Worm (Caenorhabditis elegans): ENCODE data around the gene ftt-2.

The ftt-2 gene

DNA sequence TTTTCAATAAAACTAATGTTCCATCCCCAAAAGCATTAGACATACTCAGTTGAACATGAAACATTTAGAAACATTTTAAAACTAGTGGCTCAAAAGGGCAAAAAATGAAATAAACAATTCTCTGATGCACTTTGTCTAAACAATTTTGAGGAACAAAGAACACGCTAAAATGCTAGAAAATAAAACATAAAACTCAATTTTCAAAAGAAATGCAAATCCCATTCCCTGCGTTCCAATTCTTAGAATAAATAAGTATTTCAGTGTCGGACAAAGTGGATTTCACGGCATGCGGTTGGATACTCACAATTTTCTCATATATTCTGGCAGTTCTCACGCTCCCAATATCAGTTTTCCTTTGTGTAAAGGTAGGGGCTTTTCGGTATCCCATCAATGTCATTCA, 28.1 kb upstream of the ftt-2 start:
- TF ChIP-seq Y55F3AM.14 (GFP tag; optimal IDR thresholded peaks at IDR 0.05): no peak
- TF ChIP-seq nhr-12 (tag; optimal IDR thresholded peaks at IDR 0.05): no peak
- TF ChIP-seq sma-3 (GFP tag; optimal IDR thresholded peaks at IDR 0.05): no peak
- TF ChIP-seq mab-5 (tag; optimal IDR thresholded peaks at IDR 0.05): no peak
- no peak for TF ChIP-seq lin-13 (GFP tag; optimal IDR thresholded peaks at IDR 0.05)
- TF ChIP-seq nhr-25 (tag; optimal IDR thresholded peaks at IDR 0.05): no peak
- TF ChIP-seq nhr-11 (tag; optimal IDR thresholded peaks at IDR 0.05): no peak
- no peak for TF ChIP-seq ceh-82 (tag; optimal IDR thresholded peaks at IDR 0.05)
- TF ChIP-seq gmeb-1 (tag; optimal IDR thresholded peaks at IDR 0.05): no peak
- TF ChIP-seq nhr-10 (tag; optimal IDR thresholded peaks at IDR 0.05): no peak
- no peak for TF ChIP-seq lin-11 (tag; optimal IDR thresholded peaks at IDR 0.05)
- TF ChIP-seq ama-1 (optimal IDR thresholded peaks at IDR 0.05): no peak
- TF ChIP-seq mdl-1 (tag; optimal IDR thresholded peaks at IDR 0.05): no peak
- no peak for TF ChIP-seq R02D3.7 (tag; optimal IDR thresholded peaks at IDR 0.05)
- TF ChIP-seq blmp-1 (tag; optimal IDR thresholded peaks at IDR 0.05; ENCODE audit: insufficient read depth): no peak
- TF ChIP-seq dmd-4 (tag; optimal IDR thresholded peaks at IDR 0.05): no peak

ce11 chrX:11632107-11632506, 26.9 kb upstream of the ftt-2 start, which contains the start of gene sto-6:
TSS of gene sto-6 (plus strand) at chrX:11632407.
- no peak for TF ChIP-seq Y55F3AM.14 (GFP tag; optimal IDR thresholded peaks at IDR 0.05)
- TF ChIP-seq gmeb-1 (tag; optimal IDR thresholded peaks at IDR 0.05): no peak
- no peak for TF ChIP-seq nhr-25 (tag; optimal IDR thresholded peaks at IDR 0.05)
- no peak for TF ChIP-seq nhr-10 (tag; optimal IDR thresholded peaks at IDR 0.05)
- TF ChIP-seq nhr-12 (tag; optimal IDR thresholded peaks at IDR 0.05): no peak
- no peak for TF ChIP-seq nhr-6 (tag; optimal IDR thresholded peaks at IDR 0.05)
- TF ChIP-seq sem-4 (tag; optimal IDR thresholded peaks at IDR 0.05): no peak
- no peak for TF ChIP-seq nhr-23 (tag; optimal IDR thresholded peaks at IDR 0.05)

DNA sequence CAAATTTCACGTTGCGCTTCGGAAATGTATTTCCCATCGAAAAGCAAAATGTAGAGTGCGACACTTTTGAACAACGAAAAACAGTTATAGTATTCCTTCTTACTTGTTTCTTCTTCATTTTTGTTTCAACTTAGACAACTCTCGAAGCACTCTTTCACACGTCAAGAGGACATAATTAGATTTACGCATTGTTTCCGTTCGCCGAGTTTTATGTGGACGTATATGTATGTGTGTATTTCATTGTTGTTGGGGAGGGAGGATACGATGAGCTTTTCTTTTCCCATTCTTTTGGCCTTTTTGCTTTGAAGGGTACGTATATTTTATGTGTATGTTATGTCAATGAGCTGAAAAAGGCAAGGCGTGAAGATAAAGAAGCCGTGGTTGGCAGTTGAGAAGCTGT, 25.3 kb upstream of the ftt-2 start:
- TF ChIP-seq nhr-129 (tag; optimal IDR thresholded peaks at IDR 0.05): no peak
- no peak for TF ChIP-seq sma-3 (GFP tag; optimal IDR thresholded peaks at IDR 0.05)
- TF ChIP-seq zag-1 (tag; optimal IDR thresholded peaks at IDR 0.05): peak; percentile 27
- no peak for TF ChIP-seq nhr-77 (tag; optimal IDR thresholded peaks at IDR 0.05)

- TF ChIP-seq unc-62 (GFP tag; optimal IDR thresholded peaks at IDR 0.05) (no peak), nhr-23 (tag; optimal IDR thresholded peaks at IDR 0.05) (no peak), nhr-6 (tag; optimal IDR thresholded peaks at IDR 0.05) (no peak), dmd-4 (tag; optimal IDR thresholded peaks at IDR 0.05) (no peak), elt-3 (tag; optimal IDR thresholded peaks at IDR 0.05) (no peak), nhr-10 (tag; optimal IDR thresholded peaks at IDR 0.05) (no peak), ama-1 (optimal IDR thresholded peaks at IDR 0.05) (no peak), alr-1 (tag; optimal IDR thresholded peaks at IDR 0.05) (no peak), unc-55 (GFP tag; optimal IDR thresholded peaks at IDR 0.05) (no peak), mab-5 (tag; optimal IDR thresholded peaks at IDR 0.05) (no peak), lin-39 (tag; optimal IDR thresholded peaks at IDR 0.05) (no peak), peb-1 (tag; optimal IDR thresholded peaks at IDR 0.05) (no peak), egl-27 (tag; optimal IDR thresholded peaks at IDR 0.05) (no peak), blmp-1 (tag; optimal IDR thresholded peaks at IDR 0.05; ENCODE audit: insufficient read depth) (no peak), C34F6.9 (tag; optimal IDR thresholded peaks at IDR 0.05) (no peak), lsy-2 (tag; optimal IDR thresholded peaks at IDR 0.05) (no peak)
These were observed 23.4 kb upstream of the ftt-2 start, which contains the start of gene spp-30 for ce11 chrX:11628580-11628979. TSS of gene spp-30 (minus strand) at chrX:11628680.

DNA sequence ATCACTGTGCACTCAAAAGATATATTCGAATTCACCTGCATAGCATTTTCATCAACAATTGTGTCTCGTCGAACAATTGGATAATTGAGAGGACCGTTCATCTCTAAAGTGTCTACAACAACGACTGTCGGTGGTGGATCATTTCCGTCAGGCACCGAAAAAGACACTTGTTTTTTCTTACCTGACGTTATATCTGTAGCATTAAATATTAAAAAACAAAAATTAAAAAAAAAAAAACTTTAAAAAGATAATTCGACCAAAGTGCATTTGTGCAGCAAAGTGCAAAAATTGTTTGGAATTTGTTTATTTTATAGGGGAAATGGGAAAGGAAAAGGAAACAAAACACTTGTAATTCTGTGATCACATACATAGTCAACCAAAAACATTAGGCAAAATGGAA, 21.8 kb upstream of the ftt-2 start, which contains the start of gene twk-44:
TSS of gene twk-44 (minus strand) at position 101 of the 400 bp plus-strand sequence.
- TF ChIP-seq snpc-4 (tag; optimal IDR thresholded peaks at IDR 0.05) (no peak), F13H6.1 (tag; optimal IDR thresholded peaks at IDR 0.05) (no peak), mbf-1 (tag; optimal IDR thresholded peaks at IDR 0.05) (no peak), unc-55 (GFP tag; optimal IDR thresholded peaks at IDR 0.05) (no peak), nhr-23 (tag; optimal IDR thresholded peaks at IDR 0.05) (no peak), Y55F3AM.14 (GFP tag; optimal IDR thresholded peaks at IDR 0.05) (no peak), nhr-10 (tag; optimal IDR thresholded peaks at IDR 0.05) (no peak), nhr-6 (tag; optimal IDR thresholded peaks at IDR 0.05) (no peak), nhr-11 (tag; optimal IDR thresholded peaks at IDR 0.05) (no peak), unc-39 (tag; optimal IDR thresholded peaks at IDR 0.05) (no peak), sma-3 (GFP tag; optimal IDR thresholded peaks at IDR 0.05) (no peak), lin-11 (tag; optimal IDR thresholded peaks at IDR 0.05) (no peak), nhr-25 (tag; optimal IDR thresholded peaks at IDR 0.05) (no peak), egl-27 (tag; optimal IDR thresholded peaks at IDR 0.05) (no peak), unc-62 (GFP tag; optimal IDR thresholded peaks at IDR 0.05) (no peak), elt-1 (tag; optimal IDR thresholded peaks at IDR 0.05) (no peak), ztf-1 (GFP tag; conservative IDR thresholded peaks at IDR 0.05) (no peak), blmp-1 (tag; optimal IDR thresholded peaks at IDR 0.05; ENCODE audit: insufficient read depth) (no peak)
